Worm (Caenorhabditis elegans): Measurements from ENCODE around the gene fmi-1.
A peak's percentile ranks its signal among the peaks of the same experiment; 100 is the strongest.

The fmi-1 gene

ce11 chrV:13002070-13002469, 16.8 kb upstream of the fmi-1 start, which contains the start of gene inft-2:
Gene inft-2 (plus strand): TSS chrV:13002317.
- peak; percentile 21 for TF ChIP-seq nhr-77 (tag; optimal IDR thresholded peaks at IDR 0.05)
- TF ChIP-seq egl-27 (tag; optimal IDR thresholded peaks at IDR 0.05) = no peak
- TF ChIP-seq Y75B8A.6 (GFP tag; IDR thresholded peaks at IDR 0.05) = no peak
- no peak for TF ChIP-seq daf-16 (GFP tag; optimal IDR thresholded peaks at IDR 0.05)
- TF ChIP-seq daf-16 (tag; optimal IDR thresholded peaks at IDR 0.05) = peak; percentile 69
- no peak for TF ChIP-seq hif-1 (tag; optimal IDR thresholded peaks at IDR 0.05)
- peak; percentile 35 for TF ChIP-seq nhr-28 (tag; optimal IDR thresholded peaks at IDR 0.05)
- TF ChIP-seq saeg-2 (GFP tag; IDR thresholded peaks at IDR 0.05) = 0 out of 2 replicates have a peak, but pooled peaks have one; percentile 30
- TF ChIP-seq hlh-11 (tag; optimal IDR thresholded peaks at IDR 0.05) = peak; percentile 33
- peak; percentile 60 for TF ChIP-seq dve-1 (tag; optimal IDR thresholded peaks at IDR 0.05; ENCODE audit: insufficient read depth)
- TF ChIP-seq pqm-1 (tag; optimal IDR thresholded peaks at IDR 0.05) = peak; percentile 19
- no peak for TF ChIP-seq attf-4 (tag; optimal IDR thresholded peaks at IDR 0.05)
- TF ChIP-seq ceh-32 (tag; optimal IDR thresholded peaks at IDR 0.05; ENCODE audit: poor library complexity) = no peak
- TF ChIP-seq nhr-6 (tag; optimal IDR thresholded peaks at IDR 0.05) = no peak
- TF ChIP-seq dmd-6 (GFP tag; IDR thresholded peaks at IDR 0.05) = peak; percentile 46
- TF ChIP-seq F26F4.8 (GFP tag; conservative IDR thresholded peaks at IDR 0.05) = no peak
- TF ChIP-seq ZK546.5 (tag; optimal IDR thresholded peaks at IDR 0.05) = no peak
- TF ChIP-seq T20F7.1 (GFP tag; optimal IDR thresholded peaks at IDR 0.05) = no peak
- no peak for TF ChIP-seq php-3 (GFP tag; IDR thresholded peaks at IDR 0.05)
- TF ChIP-seq lin-1 (GFP tag; IDR thresholded peaks at IDR 0.05) = 0 out of 2 replicates have a peak, but pooled peaks have one; percentile 10
- no peak for TF ChIP-seq gei-8 (GFP tag; optimal IDR thresholded peaks at IDR 0.05)

ce11 chrV:13003378-13003777, 15.5 kb upstream of the fmi-1 start:
- TF ChIP-seq ceh-62 (tag; optimal IDR thresholded peaks at IDR 0.05) (no peak), jun-1 (tag; optimal IDR thresholded peaks at IDR 0.05) (no peak), egl-27 (tag; optimal IDR thresholded peaks at IDR 0.05) (peak; percentile 18), nhr-76 (tag; optimal IDR thresholded peaks at IDR 0.05) (no peak), mep-1 (tag; optimal IDR thresholded peaks at IDR 0.05) (peak; percentile 85), arid-1 (GFP tag; conservative IDR thresholded peaks at IDR 0.05) (peak; percentile 81), F49E8.2 (tag; optimal IDR thresholded peaks at IDR 0.05; ENCODE audit: borderline replicate concordance) (peak; percentile 65), fos-1 (tag; optimal IDR thresholded peaks at IDR 0.05) (no peak), lin-15B (tag; optimal IDR thresholded peaks at IDR 0.05) (no peak), dpl-1 (GFP tag; optimal IDR thresholded peaks at IDR 0.05) (peak; percentile 46), zip-2 (tag; optimal IDR thresholded peaks at IDR 0.05) (peak; percentile 53), ama-1 (optimal IDR thresholded peaks at IDR 0.05) (no peak), dmd-9 (GFP tag; IDR thresholded peaks at IDR 0.05) (0 out of 2 replicates have a peak, but pooled peaks have one; percentile 41), ZK337.2 (GFP tag; IDR thresholded peaks at IDR 0.05) (0 out of 2 replicates have a peak, but pooled peaks have one; percentile 49), ceh-32 (tag; optimal IDR thresholded peaks at IDR 0.05; ENCODE audit: poor library complexity) (peak; percentile 25), lin-38 (GFP tag; IDR thresholded peaks at IDR 0.05) (peak; percentile 84), D1046.2 (GFP tag; IDR thresholded peaks at IDR 0.05) (peak; percentile 69; the same call in 1 of the 2 replicates), daf-16 (GFP tag; optimal IDR thresholded peaks at IDR 0.05) (peak; percentile 46 to 88), daf-16 (tag; optimal IDR thresholded peaks at IDR 0.05) (peak; percentile 65), nhr-42 (GFP tag; IDR thresholded peaks at IDR 0.05) (0 out of 2 replicates have a peak, but pooled peaks have one; percentile 48), hlh-11 (tag; optimal IDR thresholded peaks at IDR 0.05) (peak; percentile 64), duxl-1 (tag; optimal IDR thresholded peaks at IDR 0.05; ENCODE audit: poor library complexity) (peak; percentile 61), nhr-48 (tag; optimal IDR thresholded peaks at IDR 0.05) (peak; percentile 68), snpc-1.2 (GFP tag; IDR thresholded peaks at IDR 0.05) (peak; percentile 83), nhr-41 (GFP tag; IDR thresholded peaks at IDR 0.05) (peak; percentile 89), T26A8.4 (GFP tag; IDR thresholded peaks at IDR 0.05) (peak; percentile 88), F10B5.3 (tag; optimal IDR thresholded peaks at IDR 0.05) (peak; percentile 65), aly-2 (tag; optimal IDR thresholded peaks at IDR 0.05) (peak; percentile 28), ceh-20 (GFP tag; IDR thresholded peaks at IDR 0.05) (peak; percentile 78), tag-97 (GFP tag; IDR thresholded peaks at IDR 0.05) (no peak), zfp-2 (tag; optimal IDR thresholded peaks at IDR 0.05) (no peak), Y48G9A.11 (GFP tag; IDR thresholded peaks at IDR 0.05) (no peak), ceh-44 (GFP tag; IDR thresholded peaks at IDR 0.05) (peak; percentile 77; the same call in 1 of the 2 replicates), egl-43 (GFP tag; IDR thresholded peaks at IDR 0.05) (peak; percentile 93)
